Fruit fly (Drosophila melanogaster) whole organism, wandering third instar larva: ENCODE results near the gene CG43993.

Experiments used
- Hr78 ChIP-seq: fragments of >200 bp; optimal IDR thresholded peaks from 2 replicates; lab custom pipeline; 2017; ENCODE audit warnings: missing biosample characterization, missing genetic modification characterization
- Mio ChIP-seq: sonication (Bioruptor generic); optimal IDR thresholded peaks from 2 replicates; lab custom pipeline; 2016; ENCODE audit warnings: missing biosample characterization, missing genetic modification characterization
- OdsH ChIP-seq: fragments of 200-800 bp; sonication (Bioruptor generic); optimal IDR thresholded peaks from 2 replicates; lab custom pipeline; 2016; ENCODE audit warnings: missing biosample characterization, mild to moderate bottlenecking, missing genetic modification characterization
- Sp1 ChIP-seq: fragments of 200-800 bp; sonication (Bioruptor generic); optimal IDR thresholded peaks from 3 replicates; lab custom pipeline; 2019; ENCODE audit warnings: missing biosample characterization, mild to moderate bottlenecking, missing genetic modification characterization, moderate library complexity
- Vsx2 ChIP-seq: fragments of 200-300, 225-300 bp; sonication (Bioruptor generic); optimal IDR thresholded peaks from 2 replicates; lab custom pipeline; 2018; ENCODE audit warnings: missing biosample characterization, missing genetic modification characterization; ENCODE audit not compliant: partially characterized antibody
- fru ChIP-seq: fragments of 200-800 bp; sonication (Bioruptor generic); optimal IDR thresholded peaks from 3 replicates; lab custom pipeline; 2016; ENCODE audit warnings: missing biosample characterization, mild to moderate bottlenecking, missing genetic modification characterization
- h ChIP-seq: fragments of 200-800 bp; sonication (Bioruptor generic); optimal IDR thresholded peaks from 3 replicates; lab custom pipeline; 2016; ENCODE audit warnings: missing biosample characterization, mild to moderate bottlenecking, missing genetic modification characterization
- psq ChIP-seq: fragments of 200-800 bp; sonication (Bioruptor generic); optimal IDR thresholded peaks from 3 replicates; lab custom pipeline; 2017; ENCODE audit warnings: missing biosample characterization, mild to moderate bottlenecking, missing genetic modification characterization, moderate library complexity
- rgr ChIP-seq: fragments of 200-800 bp; sonication (Bioruptor generic); optimal IDR thresholded peaks from 3 replicates; lab custom pipeline; 2016; ENCODE audit warnings: missing biosample characterization, mild to moderate bottlenecking, missing genetic modification characterization
- usp ChIP-seq: fragments of >200 bp; optimal IDR thresholded peaks from 2 replicates; lab custom pipeline; 2017; ENCODE audit warnings: missing biosample characterization, missing genetic modification characterization

dm6 chr3L:12080423-12080822, 48.1 kb downstream of the CG43993 start:
- TF ChIP-seq fru (GFP tag; lab: Kevin White, UChicago) (peak; percentile 10), h (GFP tag; lab: Kevin White, UChicago) (peak; percentile 5), rgr (peak; percentile 63), OdsH (GFP tag; lab: Kevin White, UChicago) (peak; percentile 7), Sp1 (GFP tag; lab: Kevin White, UChicago) (no peak), Vsx2 (GFP tag; lab: Kevin White, UChicago) (no peak), usp (no peak), Mio (GFP tag; lab: Kevin White, UChicago) (no peak), psq (GFP tag; lab: Kevin White, UChicago) (no peak), Hr78 (no peak)
